Worm (Caenorhabditis elegans) whole organism, L4 larva: Measurements from ENCODE around the gene crb-3.
A peak's percentile ranks its signal among the peaks of the same experiment; 100 is the strongest.

Source experiments
- D1046.2 ChIP-seq: fragments of 200-800 bp; sonication (Bioruptor generic); IDR thresholded peaks from 2 replicates; pipeline ENCODE4 v1.3.6; 2022; ENCODE audit warnings: missing genetic modification characterization, missing compliant biosample characterization
- F26F4.8 ChIP-seq: fragments of 200-800 bp; sonication (Bioruptor generic); conservative IDR thresholded peaks from 2 replicates; pipeline ENCODE4 v1.3.6; 2022; ENCODE audit warnings: missing genetic modification characterization, missing compliant biosample characterization
- F37D6.2 ChIP-seq: sonication (generic microtip); optimal IDR thresholded peaks from 2 replicates; lab custom pipeline; 2016; ENCODE audit warnings: mild to moderate bottlenecking, missing genetic modification characterization, missing compliant biosample characterization
- R02D3.7 ChIP-seq: fragments of 150-350 bp; sonication (generic microtip); optimal IDR thresholded peaks from 3 replicates; lab custom pipeline; 2014; ENCODE audit warnings: missing biosample characterization, missing genetic modification characterization
- Y48G9A.11 ChIP-seq: fragments of 200-800 bp; sonication (Bioruptor generic); IDR thresholded peaks from 2 replicates; pipeline ENCODE4 v1.3.6; 2022; ENCODE audit warnings: missing genetic modification reagents, missing genetic modification characterization, missing compliant biosample characterization
- ZK546.5 ChIP-seq, 2 experiments: sonication (generic microtip); optimal IDR thresholded peaks; 2 replicates each; lab custom pipeline; 2017; ENCODE audit warnings: missing biosample characterization in 2 of 2, missing genetic modification characterization in 2 of 2
- aha-1 ChIP-seq: fragments of 150-350 bp; peaks from one replicate; lab custom pipeline; 2014; ENCODE audit warnings: missing biosample characterization, missing genetic modification characterization
- aly-2 ChIP-seq: sonication (generic microtip); optimal IDR thresholded peaks from 2 replicates; lab custom pipeline; 2018; ENCODE audit warnings: missing biosample characterization, missing genetic modification characterization
- ama-1 ChIP-seq: fragments of 150-350 bp; optimal IDR thresholded peaks from 2 replicates; lab custom pipeline; 2014; ENCODE audit warnings: inconsistent platforms, mixed read lengths
- arid-1 ChIP-seq: fragments of 200-800 bp; sonication (Bioruptor generic); conservative IDR thresholded peaks from 2 replicates; pipeline ENCODE4 v1.3.6; 2022; ENCODE audit warnings: missing genetic modification reagents, missing genetic modification characterization, missing compliant biosample characterization
- ceh-32 ChIP-seq: sonication (generic microtip); optimal IDR thresholded peaks from 2 replicates; lab custom pipeline; 2016; ENCODE audit warnings: mild to moderate bottlenecking, missing genetic modification characterization, missing compliant biosample characterization; ENCODE audit not compliant: poor library complexity
- ceh-62 ChIP-seq: sonication (generic microtip); optimal IDR thresholded peaks from 2 replicates; lab custom pipeline; 2017; ENCODE audit warnings: missing biosample characterization, missing genetic modification characterization
- ces-1 ChIP-seq: fragments of 150-350 bp; sonication (generic microtip); optimal IDR thresholded peaks from 4 replicates; lab custom pipeline; 2014; ENCODE audit warnings: missing biosample characterization, missing genetic modification reagents, missing genetic modification characterization
- cey-2 ChIP-seq: sonication (generic microtip); optimal IDR thresholded peaks from 3 replicates; lab custom pipeline; 2017; ENCODE audit warnings: missing genetic modification characterization, mild to moderate bottlenecking, missing compliant biosample characterization, antibody characterized with exemption, borderline replicate concordance; ENCODE audit not compliant: insufficient read depth
- ctbp-1 ChIP-seq: fragments of 200-800 bp; sonication (Bioruptor generic); IDR thresholded peaks from 2 replicates; pipeline ENCODE4 v1.3.6; 2022; ENCODE audit warnings: missing genetic modification reagents, missing genetic modification characterization, missing compliant biosample characterization
- dmd-8 ChIP-seq: fragments of 200-800 bp; sonication (Bioruptor generic); IDR thresholded peaks from 2 replicates; pipeline ENCODE4 v1.3.6; 2022; ENCODE audit warnings: missing genetic modification characterization, missing compliant biosample characterization
- dmd-9 ChIP-seq: fragments of 200-800 bp; sonication (Bioruptor generic); IDR thresholded peaks from 2 replicates; pipeline ENCODE4 v1.3.6; 2022; ENCODE audit warnings: missing genetic modification reagents, missing genetic modification characterization, missing compliant biosample characterization
- dpl-1 ChIP-seq: fragments of 150-350 bp; optimal IDR thresholded peaks from 2 replicates; lab custom pipeline; 2014; ENCODE audit warnings: missing biosample characterization, missing genetic modification reagents, missing genetic modification characterization
- dve-1 ChIP-seq: sonication (generic microtip); optimal IDR thresholded peaks from 2 replicates; lab custom pipeline; 2017; ENCODE audit warnings: antibody characterized with exemption, mild to moderate bottlenecking, missing genetic modification characterization, missing compliant biosample characterization; ENCODE audit not compliant: insufficient read depth
- egl-43 ChIP-seq: fragments of 200-800 bp; sonication (Bioruptor generic); IDR thresholded peaks from 2 replicates; pipeline ENCODE4 v1.3.6; 2022; ENCODE audit warnings: missing genetic modification reagents, missing genetic modification characterization, missing compliant biosample characterization
- fkh-10 ChIP-seq: fragments of 150-350 bp; optimal IDR thresholded peaks from 2 replicates; lab custom pipeline; 2014; ENCODE audit warnings: missing biosample characterization, missing genetic modification reagents, missing genetic modification characterization
- fos-1 ChIP-seq: fragments of 150-350 bp; optimal IDR thresholded peaks from 2 replicates; lab custom pipeline; 2014; ENCODE audit warnings: missing biosample characterization, missing genetic modification characterization
- gei-8 ChIP-seq: fragments of 200-800 bp; sonication (Bioruptor generic); optimal IDR thresholded peaks from 2 replicates; lab custom pipeline; 2018; ENCODE audit warnings: mild to moderate bottlenecking, missing genetic modification characterization, missing compliant biosample characterization
- hif-1 ChIP-seq, 2 experiments: sonication (generic microtip); optimal IDR thresholded peaks; 2 replicates each; lab custom pipeline; 2016 to 2017; ENCODE audit warnings: missing compliant biosample characterization in 2 of 2, missing genetic modification characterization in 2 of 2, missing genetic modification reagents in 2 of 2, missing genotype in 2 of 2, mild to moderate bottlenecking in 1 of 2
- hlh-30 ChIP-seq: sonication (generic microtip); optimal IDR thresholded peaks from 2 replicates; lab custom pipeline; 2017; ENCODE audit warnings: antibody characterized with exemption, mild to moderate bottlenecking, missing genetic modification characterization, missing compliant biosample characterization; ENCODE audit not compliant: insufficient read depth
- lin-13 ChIP-seq: fragments of 150-350 bp; optimal IDR thresholded peaks from 2 replicates; lab custom pipeline; 2014; ENCODE audit warnings: missing biosample characterization, missing genetic modification reagents, missing genetic modification characterization
- lir-3 ChIP-seq: sonication (generic microtip); optimal IDR thresholded peaks from 2 replicates; lab custom pipeline; 2016; ENCODE audit warnings: mild to moderate bottlenecking, missing genetic modification characterization, missing compliant biosample characterization
- lsy-2 ChIP-seq, 2 experiments: fragments of 150-350 bp in 1 of 2; sonication (generic microtip) in 1 of 2; optimal IDR thresholded peaks; 2 replicates each; lab custom pipeline; 2014 to 2017; ENCODE audit warnings: missing biosample characterization in 2 of 2, missing genetic modification characterization in 2 of 2
- mep-1 ChIP-seq: fragments of 150-350 bp; sonication (generic microtip); optimal IDR thresholded peaks from 3 replicates; lab custom pipeline; 2014; ENCODE audit warnings: missing biosample characterization, missing genetic modification characterization
- mes-2 ChIP-seq: sonication (generic microtip); optimal IDR thresholded peaks from 2 replicates; lab custom pipeline; 2016; ENCODE audit warnings: missing genotype, mild to moderate bottlenecking, missing genetic modification characterization, missing compliant biosample characterization; ENCODE audit not compliant: poor library complexity, severe bottlenecking
- mxl-2 ChIP-seq: fragments of 200-800 bp; sonication (Bioruptor generic); conservative IDR thresholded peaks from 2 replicates; pipeline ENCODE4 v1.3.6; 2022; ENCODE audit warnings: missing genetic modification reagents, missing genetic modification characterization, missing compliant biosample characterization
- mxl-3 ChIP-seq: fragments of 200-800 bp; sonication (Bioruptor generic); optimal IDR thresholded peaks from 2 replicates; lab custom pipeline; 2018; ENCODE audit warnings: mild to moderate bottlenecking, missing genetic modification characterization, missing compliant biosample characterization
- nhr-102 ChIP-seq: sonication (generic microtip); optimal IDR thresholded peaks from 2 replicates; lab custom pipeline; 2016; ENCODE audit warnings: mild to moderate bottlenecking, missing genetic modification characterization, moderate library complexity, missing compliant biosample characterization
- nhr-25 ChIP-seq: sonication (generic microtip); optimal IDR thresholded peaks from 2 replicates; lab custom pipeline; 2017; ENCODE audit warnings: missing genetic modification characterization, mild to moderate bottlenecking, missing compliant biosample characterization, antibody characterized with exemption, moderate library complexity, borderline replicate concordance; ENCODE audit not compliant: insufficient read depth
- nhr-42 ChIP-seq: fragments of 200-800 bp; sonication (Bioruptor generic); IDR thresholded peaks from 2 replicates; pipeline ENCODE4 v1.3.6; 2022; ENCODE audit warnings: missing genetic modification characterization, missing compliant biosample characterization
- nhr-48 ChIP-seq: sonication (generic microtip); optimal IDR thresholded peaks from 2 replicates; lab custom pipeline; 2016; ENCODE audit warnings: mild to moderate bottlenecking, missing genetic modification characterization, missing compliant biosample characterization
- nhr-6 ChIP-seq: fragments of 150-350 bp; optimal IDR thresholded peaks from 2 replicates; lab custom pipeline; 2014; ENCODE audit warnings: missing biosample characterization, missing genetic modification characterization
- nhr-76 ChIP-seq: fragments of 150-350 bp; optimal IDR thresholded peaks from 2 replicates; lab custom pipeline; 2014; ENCODE audit warnings: missing biosample characterization, missing genetic modification characterization
- pha-4 ChIP-seq, 2 experiments: fragments of 150-350 bp in 1 of 2; fragments of 200-800 bp in 1 of 2; sonication (Bioruptor generic) in 1 of 2; IDR thresholded peaks in 1 of 2; optimal IDR thresholded peaks in 1 of 2; 2 replicates each; pipeline versions ENCODE4 v1.3.6 to Lab custom; 2014 to 2022; ENCODE audit warnings: missing genetic modification characterization in 2 of 2, missing genetic modification reagents in 2 of 2, missing biosample characterization in 1 of 2, missing compliant biosample characterization in 1 of 2
- php-3 ChIP-seq: fragments of 200-800 bp; sonication (Bioruptor generic); IDR thresholded peaks from 2 replicates; pipeline ENCODE4 v1.3.6; 2022; ENCODE audit warnings: missing genetic modification reagents, missing genetic modification characterization, missing compliant biosample characterization
- pqm-1 ChIP-seq: sonication (generic microtip); optimal IDR thresholded peaks from 2 replicates; lab custom pipeline; 2017; ENCODE audit warnings: missing biosample characterization, missing genetic modification characterization
- saeg-2 ChIP-seq: fragments of 200-800 bp; sonication (Bioruptor generic); IDR thresholded peaks from 2 replicates; pipeline ENCODE4 v1.3.6; 2022; ENCODE audit warnings: missing genetic modification reagents, missing genetic modification characterization, missing compliant biosample characterization
- sdz-12 ChIP-seq: fragments of 200-800 bp; sonication (Bioruptor generic); optimal IDR thresholded peaks from 2 replicates; lab custom pipeline; 2018; ENCODE audit warnings: mild to moderate bottlenecking, missing genetic modification characterization, missing compliant biosample characterization
- skn-1 ChIP-seq: fragments of 150-350 bp; optimal IDR thresholded peaks from 2 replicates; lab custom pipeline; 2014; ENCODE audit warnings: missing biosample characterization, missing genetic modification characterization
- snpc-1.2 ChIP-seq: fragments of 200-800 bp; sonication (Bioruptor generic); IDR thresholded peaks from 2 replicates; pipeline ENCODE4 v1.3.6; 2022; ENCODE audit warnings: missing genetic modification reagents, missing genetic modification characterization, missing compliant biosample characterization
- snpc-4 ChIP-seq: fragments of 150-350 bp; optimal IDR thresholded peaks from 2 replicates; lab custom pipeline; 2014; ENCODE audit warnings: missing biosample characterization, missing genetic modification characterization
- unc-39 ChIP-seq: sonication (generic microtip); optimal IDR thresholded peaks from 2 replicates; lab custom pipeline; 2017; ENCODE audit warnings: missing biosample characterization, missing genetic modification characterization
- zfp-2 ChIP-seq: sonication (generic microtip); optimal IDR thresholded peaks from 2 replicates; lab custom pipeline; 2016; ENCODE audit warnings: mild to moderate bottlenecking, missing genetic modification characterization, missing compliant biosample characterization
- zfp-3 ChIP-seq: fragments of 200-800 bp; sonication (Bioruptor generic); conservative IDR thresholded peaks from 2 replicates; pipeline ENCODE4 v1.3.6; 2022; ENCODE audit warnings: missing genetic modification reagents, missing genetic modification characterization, missing compliant biosample characterization
- zip-11 ChIP-seq: fragments of 200-800 bp; sonication (Bioruptor generic); IDR thresholded peaks from 2 replicates; pipeline ENCODE4 v1.3.6; 2022; ENCODE audit warnings: missing genetic modification characterization, missing compliant biosample characterization

Gene crb-3

ce11 chrX:9238692-9239091 is 35.1 kb downstream of the crb-3 start (continued):
- TF ChIP-seq dmd-9 (no peak), egl-43 (peak; percentile 91), nhr-48 (tag; lab: Kevin White, UChicago) (peak; percentile 19), gei-8 (GFP tag; lab: Kevin White, UChicago) (peak; percentile 33), saeg-2 (0 out of 2 replicates have a peak, but pooled peaks have one; percentile 42), lir-3 (peak; percentile 52), unc-39 (tag; lab: Kevin White, UChicago) (no peak), nhr-6 (tag; lab: Kevin White, UChicago) (no peak), zfp-3 (GFP tag; lab: Robert Waterston, UW) (0 out of 2 replicates have a peak, but pooled peaks have one; percentile 19), nhr-76 (tag; lab: Kevin White, UChicago) (no peak), dmd-8 (GFP tag; lab: Robert Waterston, UW) (peak; percentile 89), pha-4 (GFP tag; IDR thresholded peaks at IDR 0.05; lab: Robert Waterston, UW) (peak; percentile 78; the same call in 1 of the 2 replicates), pha-4 (tag; optimal IDR thresholded peaks at IDR 0.05; lab: Kevin White, UChicago) (no peak), fos-1 (tag; lab: Kevin White, UChicago) (no peak), dve-1 (tag; lab: Kevin White, UChicago) (no peak), ceh-62 (tag; lab: Kevin White, UChicago) (no peak), Y48G9A.11 (GFP tag; lab: Robert Waterston, UW) (peak; percentile 72), dpl-1 (no peak), F26F4.8 (GFP tag; lab: Robert Waterston, UW) (peak; percentile 69; the same call in 1 of the 2 replicates), hif-1 (tag; optimal IDR thresholded peaks at IDR 0.05; lab: Kevin White, UChicago) (no peak), nhr-42 (GFP tag; lab: Robert Waterston, UW) (no peak), cey-2 (no peak), D1046.2 (GFP tag; lab: Robert Waterston, UW) (no peak), nhr-25 (tag; lab: Kevin White, UChicago) (no peak), ama-1 (lab: Kevin White, UChicago) (no peak), F37D6.2 (no peak), zip-11 (GFP tag; lab: Robert Waterston, UW) (no peak), lsy-2 (tag; optimal IDR thresholded peaks at IDR 0.05; lab: Kevin White, UChicago) (no peak), mxl-3 (GFP tag; lab: Kevin White, UChicago) (no peak), aha-1 (tag; lab: Kevin White, UChicago) (no peak), arid-1 (GFP tag; lab: Robert Waterston, UW) (peak; percentile 73), mes-2 (tag; lab: Kevin White, UChicago) (peak; percentile 62), ctbp-1 (GFP tag; lab: Robert Waterston, UW) (0 out of 2 replicates have a peak, but pooled peaks have one; percentile 36), hlh-30 (tag; lab: Kevin White, UChicago) (peak; percentile 30), pqm-1 (tag; lab: Kevin White, UChicago) (no peak), mep-1 (tag; lab: Kevin White, UChicago) (no peak), lin-13 (GFP tag; lab: Kevin White, UChicago) (no peak), R02D3.7 (tag; lab: Kevin White, UChicago) (no peak), zfp-2 (no peak), snpc-1.2 (no peak; the same call in 1 of the 2 replicates), sdz-12 (no peak), nhr-102 (tag; lab: Kevin White, UChicago) (no peak), snpc-4 (tag; lab: Kevin White, UChicago) (no peak), skn-1 (no peak), ZK546.5 (tag; optimal IDR thresholded peaks at IDR 0.05; lab: Kevin White, UChicago) (no peak), ces-1 (GFP tag; lab: Kevin White, UChicago) (no peak), mxl-2 (no peak), php-3 (GFP tag; lab: Robert Waterston, UW) (peak; percentile 79), fkh-10 (no peak), ceh-32 (tag; lab: Kevin White, UChicago) (no peak), aly-2 (no peak)
